Worm (Caenorhabditis elegans) whole organism, L2 larva: Measurements from ENCODE around the gene dmsr-6.

Experiments
- C34F6.9 ChIP-seq: fragments of 150-350 bp; optimal IDR thresholded peaks from 2 replicates; lab custom pipeline; 2014; ENCODE audit warnings: missing biosample characterization, missing genetic modification characterization
- F13H6.1 ChIP-seq: sonication (generic microtip); optimal IDR thresholded peaks from 2 replicates; lab custom pipeline; 2016; ENCODE audit warnings: missing genetic modification characterization, missing compliant biosample characterization
- R02D3.7 ChIP-seq: fragments of 150-350 bp; optimal IDR thresholded peaks from 2 replicates; lab custom pipeline; 2014; ENCODE audit warnings: missing biosample characterization, missing genetic modification characterization
- Y55F3AM.14 ChIP-seq: fragments of 200-800 bp; sonication (Bioruptor generic); optimal IDR thresholded peaks from 2 replicates; lab custom pipeline; 2018; ENCODE audit warnings: mild to moderate bottlenecking, missing genetic modification characterization, missing compliant biosample characterization
- ZK546.5 ChIP-seq: sonication (generic microtip); optimal IDR thresholded peaks from 2 replicates; lab custom pipeline; 2017; ENCODE audit warnings: missing biosample characterization, missing genetic modification characterization
- alr-1 ChIP-seq: fragments of 150-350 bp; optimal IDR thresholded peaks from 2 replicates; lab custom pipeline; 2014; ENCODE audit warnings: missing biosample characterization, missing genetic modification characterization
- aly-2 ChIP-seq: fragments of 150-350 bp; optimal IDR thresholded peaks from 2 replicates; lab custom pipeline; 2014; ENCODE audit warnings: missing biosample characterization, missing genetic modification characterization
- ama-1 ChIP-seq: fragments of 150-350 bp; optimal IDR thresholded peaks from 2 replicates; lab custom pipeline; 2018; ENCODE audit warnings: inconsistent platforms
- blmp-1 ChIP-seq: sonication (generic microtip); optimal IDR thresholded peaks from 2 replicates; lab custom pipeline; 2017; ENCODE audit warnings: missing genetic modification characterization, mild to moderate bottlenecking, missing compliant biosample characterization, antibody characterized with exemption, moderate library complexity; ENCODE audit not compliant: insufficient read depth
- ceh-82 ChIP-seq: fragments of 150-350 bp; optimal IDR thresholded peaks from 2 replicates; lab custom pipeline; 2014; ENCODE audit warnings: missing biosample characterization, missing genetic modification characterization
- crh-2 ChIP-seq: sonication (generic microtip); optimal IDR thresholded peaks from 2 replicates; lab custom pipeline; 2017; ENCODE audit warnings: missing biosample characterization, missing genetic modification characterization
- dmd-4 ChIP-seq: sonication (generic microtip); optimal IDR thresholded peaks from 2 replicates; lab custom pipeline; 2017; ENCODE audit warnings: missing biosample characterization, missing genetic modification characterization
- elt-1 ChIP-seq: fragments of 150-350 bp; optimal IDR thresholded peaks from 2 replicates; lab custom pipeline; 2014; ENCODE audit warnings: missing biosample characterization, missing genetic modification characterization
- elt-3 ChIP-seq: sonication (generic microtip); optimal IDR thresholded peaks from 2 replicates; lab custom pipeline; 2017; ENCODE audit warnings: missing biosample characterization, missing genetic modification characterization
- fos-1 ChIP-seq: fragments of 150-350 bp; optimal IDR thresholded peaks from 2 replicates; lab custom pipeline; 2014; ENCODE audit warnings: missing biosample characterization, missing genetic modification characterization
- lin-11 ChIP-seq: fragments of 150-350 bp; sonication (generic microtip); optimal IDR thresholded peaks from 2 replicates; lab custom pipeline; 2014; ENCODE audit warnings: missing biosample characterization, missing genetic modification characterization, inconsistent platforms, mixed read lengths
- lin-39 ChIP-seq: fragments of 150-350 bp; optimal IDR thresholded peaks from 2 replicates; lab custom pipeline; 2014; ENCODE audit warnings: missing biosample characterization, missing genetic modification reagents, missing genetic modification characterization
- lsy-2 ChIP-seq, 2 experiments: fragments of 150-350 bp in 1 of 2; sonication (generic microtip) in 1 of 2; optimal IDR thresholded peaks; 2 replicates each; lab custom pipeline; 2014 to 2017; ENCODE audit warnings: missing biosample characterization in 2 of 2, missing genetic modification characterization in 2 of 2
- mab-5 ChIP-seq: fragments of 150-350 bp; optimal IDR thresholded peaks from 2 replicates; lab custom pipeline; 2014; ENCODE audit warnings: missing biosample characterization, missing genetic modification characterization
- mbf-1 ChIP-seq: sonication (generic microtip); optimal IDR thresholded peaks from 2 replicates; lab custom pipeline; 2017; ENCODE audit warnings: missing biosample characterization, missing genetic modification characterization
- mdl-1 ChIP-seq, 2 experiments: fragments of 150-350 bp in 1 of 2; sonication (generic microtip) in 1 of 2; optimal IDR thresholded peaks; 2 replicates each; lab custom pipeline; 2017; ENCODE audit warnings: missing biosample characterization in 2 of 2, missing genetic modification characterization in 2 of 2
- nhr-10 ChIP-seq: sonication (generic microtip); optimal IDR thresholded peaks from 2 replicates; lab custom pipeline; 2017; ENCODE audit warnings: missing biosample characterization, missing genetic modification characterization
- nhr-12 ChIP-seq: fragments of 150-350 bp; optimal IDR thresholded peaks from 2 replicates; lab custom pipeline; 2014; ENCODE audit warnings: missing biosample characterization, missing genetic modification characterization
- nhr-129 ChIP-seq: fragments of 150-350 bp; optimal IDR thresholded peaks from 2 replicates; lab custom pipeline; 2014; ENCODE audit warnings: missing biosample characterization, missing genetic modification characterization
- nhr-21 ChIP-seq: fragments of 150-350 bp; optimal IDR thresholded peaks from 2 replicates; lab custom pipeline; 2014; ENCODE audit warnings: missing biosample characterization, missing genetic modification characterization
- nhr-237 ChIP-seq: fragments of 150-350 bp; optimal IDR thresholded peaks from 2 replicates; lab custom pipeline; 2014; ENCODE audit warnings: missing biosample characterization, missing genetic modification characterization
- nhr-25 ChIP-seq: fragments of 150-350 bp; sonication (generic microtip); optimal IDR thresholded peaks from 3 replicates; lab custom pipeline; 2014; ENCODE audit warnings: missing biosample characterization, missing genetic modification characterization
- nhr-6 ChIP-seq: fragments of 150-350 bp; optimal IDR thresholded peaks from 2 replicates; lab custom pipeline; 2014; ENCODE audit warnings: missing biosample characterization, missing genetic modification characterization
- nhr-77 ChIP-seq: fragments of 150-350 bp; optimal IDR thresholded peaks from 2 replicates; lab custom pipeline; 2014; ENCODE audit warnings: missing biosample characterization, missing genetic modification characterization
- peb-1 ChIP-seq: fragments of 150-350 bp; optimal IDR thresholded peaks from 2 replicates; lab custom pipeline; 2014; ENCODE audit warnings: missing biosample characterization, missing genetic modification characterization
- sem-4 ChIP-seq: fragments of 150-350 bp; optimal IDR thresholded peaks from 2 replicates; lab custom pipeline; 2014; ENCODE audit warnings: missing biosample characterization, missing genetic modification reagents, missing genetic modification characterization
- skn-1 ChIP-seq: sonication (generic microtip); optimal IDR thresholded peaks from 2 replicates; lab custom pipeline; 2017; ENCODE audit warnings: missing biosample characterization, missing genetic modification characterization
- sma-9 ChIP-seq, 2 experiments: fragments of 150-350 bp in 1 of 2; sonication (generic microtip) in 1 of 2; optimal IDR thresholded peaks; 2 replicates each; lab custom pipeline; 2014 to 2016; ENCODE audit warnings: missing genetic modification characterization in 2 of 2, mild to moderate bottlenecking in 1 of 2, missing biosample characterization in 1 of 2, missing compliant biosample characterization in 1 of 2, missing genetic modification reagents in 1 of 2, moderate library complexity in 1 of 2
- snpc-4 ChIP-seq: fragments of 150-350 bp; optimal IDR thresholded peaks from 2 replicates; lab custom pipeline; 2014; ENCODE audit warnings: missing biosample characterization, missing genetic modification characterization
- unc-39 ChIP-seq: fragments of 150-350 bp; optimal IDR thresholded peaks from 2 replicates; lab custom pipeline; 2014; ENCODE audit warnings: missing biosample characterization, missing genetic modification characterization
- unc-55 ChIP-seq: fragments of 150-350 bp; sonication (generic microtip); optimal IDR thresholded peaks from 3 replicates; lab custom pipeline; 2014; ENCODE audit warnings: missing biosample characterization, missing genetic modification reagents, missing genetic modification characterization
- unc-62 ChIP-seq: fragments of 150-350 bp; optimal IDR thresholded peaks from 2 replicates; lab custom pipeline; 2014; ENCODE audit warnings: missing biosample characterization, missing genetic modification reagents, missing genetic modification characterization
- ztf-1 ChIP-seq: fragments of 200-800 bp; sonication (Bioruptor generic); conservative IDR thresholded peaks from 2 replicates; pipeline ENCODE4 v1.3.6; 2022; ENCODE audit warnings: missing genetic modification characterization, missing compliant biosample characterization
- ztf-11 ChIP-seq: sonication (generic microtip); optimal IDR thresholded peaks from 2 replicates; lab custom pipeline; 2017; ENCODE audit warnings: missing biosample characterization, missing genetic modification characterization
- ztf-4 ChIP-seq: fragments of 150-350 bp; optimal IDR thresholded peaks from 2 replicates; lab custom pipeline; 2014; ENCODE audit warnings: missing biosample characterization, missing genetic modification characterization

dmsr-6 gene

DNA sequence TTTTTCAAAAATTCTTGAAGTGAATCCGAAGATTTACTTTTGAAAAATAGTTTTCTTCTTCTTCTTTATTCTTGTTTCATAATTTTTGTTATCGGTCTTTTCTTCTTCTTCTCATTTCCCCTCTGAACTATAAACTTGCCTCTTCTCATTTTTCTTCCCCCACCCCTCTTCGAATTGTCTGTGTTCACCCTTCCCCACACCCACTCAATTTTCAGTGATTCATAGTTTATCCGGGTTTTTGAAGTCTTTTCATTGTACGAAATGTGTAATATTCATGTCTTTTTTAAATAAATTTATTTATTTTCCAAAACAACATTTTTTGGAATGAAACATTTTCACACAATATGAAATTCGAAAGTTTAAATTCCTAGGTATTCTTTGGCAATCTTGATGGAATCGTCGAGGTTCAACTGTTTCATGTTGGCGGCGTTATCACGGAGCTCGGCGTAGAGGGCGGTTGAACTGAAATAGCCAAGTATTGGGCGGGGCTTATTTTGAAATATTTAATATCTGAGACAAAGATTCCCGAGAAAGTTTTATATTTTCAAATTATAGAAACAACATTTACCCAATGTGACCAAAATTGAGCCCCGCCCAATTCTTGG, 37.3 kb downstream of the dmsr-6 start:
- TF ChIP-seq C34F6.9 (tag; lab: Kevin White, UChicago) (no peak), nhr-25 (tag; lab: Kevin White, UChicago) (no peak), mbf-1 (tag; lab: Kevin White, UChicago) (no peak), ama-1 (lab: Kevin White, UChicago) (peak; percentile 59), elt-3 (tag; lab: Kevin White, UChicago) (no peak), crh-2 (tag; lab: Kevin White, UChicago) (no peak), skn-1 (tag; lab: Kevin White, UChicago) (no peak)

ce11 chrII:14494014-14494413, 38.6 kb downstream of the dmsr-6 start:
- TF ChIP-seq lin-11 (tag; lab: Kevin White, UChicago), result no peak

DNA sequence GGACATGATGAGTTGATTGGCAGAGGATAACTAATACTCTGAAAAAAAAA, 38.8 kb downstream of the dmsr-6 start, which contains the start of gene cysl-2:
Gene cysl-2 (minus strand): TSS at position 38 of the 50 bp plus-strand sequence.
- TF ChIP-seq elt-3 (tag; lab: Kevin White, UChicago), result no peak
- TF ChIP-seq ama-1 (lab: Kevin White, UChicago), result peak; percentile 61

- no peak for TF ChIP-seq C34F6.9 (tag; lab: Kevin White, UChicago)
- TF ChIP-seq fos-1 (tag; lab: Kevin White, UChicago), result peak; percentile 55
- peak; percentile 30 for TF ChIP-seq sma-9 (GFP tag; optimal IDR thresholded peaks at IDR 0.05; lab: Kevin White, UChicago)
- no peak for TF ChIP-seq sma-9 (tag; optimal IDR thresholded peaks at IDR 0.05; lab: Kevin White, UChicago)
- peak; percentile 12 for TF ChIP-seq blmp-1 (tag; lab: Kevin White, UChicago)
- TF ChIP-seq skn-1 (tag; lab: Kevin White, UChicago), result peak; percentile 92
- TF ChIP-seq ZK546.5, result no peak
- TF ChIP-seq sem-4, result no peak
Observed at ce11 chrII:14494464-14494863, 39.0 kb downstream of the dmsr-6 start.

ce11 chrII:14495341-14495740, 39.9 kb downstream of the dmsr-6 start:
- TF ChIP-seq unc-55 (GFP tag; lab: Kevin White, UChicago) (no peak), nhr-6 (tag; lab: Kevin White, UChicago) (no peak), blmp-1 (tag; lab: Kevin White, UChicago) (peak; percentile 54), R02D3.7 (tag; lab: Kevin White, UChicago) (no peak), lin-11 (tag; lab: Kevin White, UChicago) (no peak), mab-5 (tag; lab: Kevin White, UChicago) (no peak), nhr-12 (tag; lab: Kevin White, UChicago) (no peak), ztf-11 (no peak), alr-1 (tag; lab: Kevin White, UChicago) (no peak), crh-2 (tag; lab: Kevin White, UChicago) (peak; percentile 42), nhr-21 (peak; percentile 55), lin-39 (tag; lab: Kevin White, UChicago) (no peak), nhr-77 (peak; percentile 35), elt-1 (no peak), ztf-1 (GFP tag; lab: Robert Waterston, UW) (no peak), nhr-25 (tag; lab: Kevin White, UChicago) (peak; percentile 12), peb-1 (no peak), nhr-129 (tag; lab: Kevin White, UChicago) (peak; percentile 43), F13H6.1 (no peak), aly-2 (tag; lab: Kevin White, UChicago) (no peak), sma-9 (GFP tag; optimal IDR thresholded peaks at IDR 0.05; lab: Kevin White, UChicago) (peak; percentile 87), sma-9 (tag; optimal IDR thresholded peaks at IDR 0.05; lab: Kevin White, UChicago) (no peak), ZK546.5 (no peak), nhr-237 (tag; lab: Kevin White, UChicago) (no peak), fos-1 (tag; lab: Kevin White, UChicago) (peak; percentile 1)

DNA sequence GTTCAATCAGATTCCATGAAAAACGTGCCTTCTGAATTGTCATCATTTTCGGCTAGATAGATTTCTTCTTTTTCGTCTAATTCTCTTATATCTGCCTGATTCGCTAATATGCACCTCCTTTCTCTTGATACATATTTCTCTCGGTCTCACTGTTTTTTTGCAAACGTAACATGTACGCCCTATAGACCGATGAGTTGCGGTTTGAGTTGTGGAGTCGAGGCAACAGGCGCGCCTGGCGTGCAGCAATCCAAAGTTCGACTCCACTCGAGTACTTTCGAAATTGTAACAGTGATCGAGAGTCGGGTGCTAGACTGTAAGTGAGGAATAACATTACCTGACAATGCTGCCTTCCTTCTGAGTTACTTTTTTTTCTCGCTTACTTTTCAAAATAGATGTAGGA, 41.4 kb downstream of the dmsr-6 start:
- TF ChIP-seq ztf-11, result no peak
- no peak for TF ChIP-seq elt-3 (tag; lab: Kevin White, UChicago)
- peak; percentile 64 for TF ChIP-seq nhr-25 (tag; lab: Kevin White, UChicago)
- peak; percentile 84 for TF ChIP-seq nhr-77
- peak; percentile 54 for TF ChIP-seq blmp-1 (tag; lab: Kevin White, UChicago)
- peak; percentile 62 to 72 for TF ChIP-seq lsy-2 (tag; optimal IDR thresholded peaks at IDR 0.05; lab: Kevin White, UChicago)
- no peak for TF ChIP-seq alr-1 (tag; lab: Kevin White, UChicago)
- no peak for TF ChIP-seq dmd-4 (tag; lab: Kevin White, UChicago)
- no peak for TF ChIP-seq nhr-237 (tag; lab: Kevin White, UChicago)
- TF ChIP-seq sma-9 (GFP tag; optimal IDR thresholded peaks at IDR 0.05; lab: Kevin White, UChicago), result peak; percentile 78
- no peak for TF ChIP-seq sma-9 (tag; optimal IDR thresholded peaks at IDR 0.05; lab: Kevin White, UChicago)
- TF ChIP-seq aly-2 (tag; lab: Kevin White, UChicago), result no peak
- peak; percentile 74 for TF ChIP-seq fos-1 (tag; lab: Kevin White, UChicago)
- TF ChIP-seq mbf-1 (tag; lab: Kevin White, UChicago), result peak; percentile 21
- no peak for TF ChIP-seq unc-39 (tag; lab: Kevin White, UChicago)
- no peak for TF ChIP-seq R02D3.7 (tag; lab: Kevin White, UChicago)
- peak; percentile 62 for TF ChIP-seq Y55F3AM.14
- TF ChIP-seq ZK546.5, result no peak
- peak; percentile 65 for TF ChIP-seq ztf-4 (tag; lab: Kevin White, UChicago)
- TF ChIP-seq nhr-129 (tag; lab: Kevin White, UChicago), result peak; percentile 86
- TF ChIP-seq lin-11 (tag; lab: Kevin White, UChicago), result peak; percentile 46
- peak; percentile 81 for TF ChIP-seq snpc-4 (tag; lab: Kevin White, UChicago)
- no peak for TF ChIP-seq ztf-1 (GFP tag; lab: Robert Waterston, UW)
- no peak for TF ChIP-seq lin-39 (tag; lab: Kevin White, UChicago)
- TF ChIP-seq nhr-10 (tag; lab: Kevin White, UChicago), result no peak
- peak in 1 of 2 experiments; percentile 60 for TF ChIP-seq mdl-1 (tag; optimal IDR thresholded peaks at IDR 0.05; lab: Kevin White, UChicago)
- no peak for TF ChIP-seq unc-62
- no peak for TF ChIP-seq ceh-82 (tag; lab: Kevin White, UChicago)
